Worm (Caenorhabditis elegans) whole organism, young adult: ENCODE results near the gene nhr-170.

Experiments used
- Y79H2A.3 ChIP-seq: fragments of 200-800 bp; sonication (Bioruptor generic); conservative IDR thresholded peaks from 2 replicates; pipeline ENCODE4 v1.3.6; 2022; ENCODE audit warnings: missing genetic modification reagents, missing genetic modification characterization, missing compliant biosample characterization
- ZK185.1 ChIP-seq: sonication (generic microtip); optimal IDR thresholded peaks from 2 replicates; lab custom pipeline; 2016; ENCODE audit warnings: mild to moderate bottlenecking, missing genetic modification characterization, missing compliant biosample characterization; ENCODE audit not compliant: poor library complexity, severe bottlenecking
- ceh-79 ChIP-seq: sonication (generic microtip); optimal IDR thresholded peaks from 2 replicates; lab custom pipeline; 2017; ENCODE audit warnings: mild to moderate bottlenecking, missing genetic modification characterization, missing compliant biosample characterization
- dpl-1 ChIP-seq: fragments of 150-350 bp; optimal IDR thresholded peaks from 2 replicates; lab custom pipeline; 2014; ENCODE audit warnings: missing biosample characterization, missing genetic modification reagents, missing genetic modification characterization

ce11 chrV:18806409-18806808 is 5.8 kb upstream of the nhr-170 start, which contains the start of gene sri-10:
- no peak for TF ChIP-seq ceh-79 (tag; lab: Kevin White, UChicago)
- no peak for TF ChIP-seq ZK185.1 (tag; lab: Kevin White, UChicago)
- no peak for TF ChIP-seq Y79H2A.3 (GFP tag; lab: Robert Waterston, UW)
- TF ChIP-seq dpl-1 (GFP tag; lab: Kevin White, UChicago), result no peak
